Worm (Caenorhabditis elegans) whole organism, mixed stage, embryonic: ENCODE measurements around the gene F27B3.8.

Experiments used
- M03D4.4 ChIP-seq: sonication (generic microtip); optimal IDR thresholded peaks from 2 replicates; lab custom pipeline; 2017; ENCODE audit warnings: mild to moderate bottlenecking, missing genetic modification characterization, missing compliant biosample characterization
- bed-3 ChIP-seq: fragments of 200-800 bp; sonication (Bioruptor generic); optimal IDR thresholded peaks from 3 replicates; lab custom pipeline; 2018; ENCODE audit warnings: mild to moderate bottlenecking, missing genetic modification characterization, moderate library complexity, missing compliant biosample characterization
- blmp-1 ChIP-seq: fragments of 150-350 bp; optimal IDR thresholded peaks from 2 replicates; lab custom pipeline; 2014; ENCODE audit warnings: missing biosample characterization, missing genetic modification characterization
- ceh-39 ChIP-seq: fragments of 150-350 bp; optimal IDR thresholded peaks from 2 replicates; lab custom pipeline; 2014; ENCODE audit warnings: missing biosample characterization, missing genetic modification characterization
- ceh-43 ChIP-seq: fragments of 200-800 bp; sonication (Bioruptor generic); optimal IDR thresholded peaks from 2 replicates; lab custom pipeline; 2018; ENCODE audit warnings: mild to moderate bottlenecking, missing genetic modification characterization, moderate library complexity, missing compliant biosample characterization
- ceh-83 ChIP-seq: fragments of 200-800 bp; sonication (Bioruptor generic); optimal IDR thresholded peaks from 2 replicates; lab custom pipeline; 2018; ENCODE audit warnings: mild to moderate bottlenecking, missing genetic modification characterization, missing compliant biosample characterization
- ces-1 ChIP-seq: fragments of 150-350 bp; optimal IDR thresholded peaks from 2 replicates; lab custom pipeline; 2014; ENCODE audit warnings: missing biosample characterization, missing genetic modification reagents, missing genetic modification characterization
- cnd-1 ChIP-seq: fragments of 200-800 bp; sonication (Bioruptor generic); optimal IDR thresholded peaks from 2 replicates; lab custom pipeline; 2018; ENCODE audit warnings: mild to moderate bottlenecking, missing genetic modification characterization, missing compliant biosample characterization
- drap-1 ChIP-seq: fragments of 200-800 bp; sonication (Bioruptor generic); optimal IDR thresholded peaks from 3 replicates; lab custom pipeline; 2018; ENCODE audit warnings: mild to moderate bottlenecking, missing genetic modification characterization, missing compliant biosample characterization
- elt-1 ChIP-seq: sonication (generic microtip); optimal IDR thresholded peaks from 2 replicates; lab custom pipeline; 2017; ENCODE audit warnings: missing genetic modification characterization, mild to moderate bottlenecking, missing compliant biosample characterization, antibody characterized with exemption, moderate library complexity, borderline replicate concordance; ENCODE audit not compliant: insufficient read depth
- elt-3 ChIP-seq: fragments of 150-350 bp; optimal IDR thresholded peaks from 2 replicates; lab custom pipeline; 2014; ENCODE audit warnings: missing biosample characterization, missing genetic modification characterization
- flh-1 ChIP-seq: fragments of 200-800 bp; sonication (Bioruptor generic); optimal IDR thresholded peaks from 2 replicates; lab custom pipeline; 2018; ENCODE audit warnings: mild to moderate bottlenecking, missing genetic modification characterization, moderate library complexity, missing compliant biosample characterization
- ham-2 ChIP-seq: fragments of 200-800 bp; sonication (Bioruptor generic); optimal IDR thresholded peaks from 2 replicates; lab custom pipeline; 2018; ENCODE audit warnings: mild to moderate bottlenecking, missing genetic modification characterization, missing compliant biosample characterization
- hlh-1 ChIP-seq: fragments of 150-350 bp; optimal IDR thresholded peaks from 2 replicates; lab custom pipeline; 2014; ENCODE audit warnings: missing biosample characterization, missing genetic modification reagents, missing genetic modification characterization
- lin-13 ChIP-seq: fragments of 150-350 bp; optimal IDR thresholded peaks from 2 replicates; lab custom pipeline; 2014; ENCODE audit warnings: missing biosample characterization, missing genetic modification characterization
- lin-32 ChIP-seq: fragments of 200-800 bp; sonication (Bioruptor generic); optimal IDR thresholded peaks from 2 replicates; lab custom pipeline; 2018; ENCODE audit warnings: mild to moderate bottlenecking, missing genetic modification characterization, missing compliant biosample characterization
- lsy-2 ChIP-seq: fragments of 150-350 bp; optimal IDR thresholded peaks from 2 replicates; lab custom pipeline; 2014; ENCODE audit warnings: missing biosample characterization, missing genetic modification characterization
- mab-5 ChIP-seq: fragments of 150-350 bp; optimal IDR thresholded peaks from 2 replicates; lab custom pipeline; 2014; ENCODE audit warnings: missing biosample characterization, missing genetic modification characterization
- mep-1 ChIP-seq: fragments of 150-350 bp; optimal IDR thresholded peaks from 2 replicates; lab custom pipeline; 2017; ENCODE audit warnings: missing biosample characterization, missing genetic modification reagents, missing genetic modification characterization, inconsistent platforms
- mls-2 ChIP-seq: sonication (generic microtip); optimal IDR thresholded peaks from 2 replicates; lab custom pipeline; 2016; ENCODE audit warnings: mild to moderate bottlenecking, missing genetic modification characterization, moderate library complexity, missing compliant biosample characterization
- nhr-12 ChIP-seq: fragments of 150-350 bp; optimal IDR thresholded peaks from 2 replicates; lab custom pipeline; 2014; ENCODE audit warnings: missing biosample characterization, missing genetic modification characterization
- nhr-2 ChIP-seq: fragments of 150-350 bp; optimal IDR thresholded peaks from 2 replicates; lab custom pipeline; 2014; ENCODE audit warnings: missing biosample characterization, missing genetic modification characterization
- nhr-237 ChIP-seq: fragments of 150-350 bp; optimal IDR thresholded peaks from 2 replicates; lab custom pipeline; 2014; ENCODE audit warnings: missing biosample characterization, missing genetic modification characterization
- nhr-28 ChIP-seq: fragments of 150-350 bp; optimal IDR thresholded peaks from 2 replicates; lab custom pipeline; 2014; ENCODE audit warnings: missing biosample characterization, missing genetic modification characterization
- nhr-76 ChIP-seq: sonication (generic microtip); optimal IDR thresholded peaks from 2 replicates; lab custom pipeline; 2017; ENCODE audit warnings: missing biosample characterization, missing genetic modification characterization
- pha-4 ChIP-seq: fragments of 150-350 bp; optimal IDR thresholded peaks from 2 replicates; lab custom pipeline; 2018; ENCODE audit warnings: missing biosample characterization, missing genetic modification reagents, missing genetic modification characterization
- sem-2 ChIP-seq: fragments of 200-800 bp; sonication (Bioruptor generic); optimal IDR thresholded peaks from 2 replicates; lab custom pipeline; 2018; ENCODE audit warnings: mild to moderate bottlenecking, missing genetic modification characterization, missing compliant biosample characterization
- snpc-4 ChIP-seq: fragments of 150-350 bp; optimal IDR thresholded peaks from 2 replicates; lab custom pipeline; 2014; ENCODE audit warnings: missing biosample characterization, missing genetic modification characterization
- sptf-1 ChIP-seq: sonication (generic microtip); optimal IDR thresholded peaks from 2 replicates; lab custom pipeline; 2017; ENCODE audit warnings: mild to moderate bottlenecking, missing genetic modification characterization, moderate library complexity, missing compliant biosample characterization
- tbx-8 ChIP-seq: fragments of 200-800 bp; sonication (Bioruptor generic); optimal IDR thresholded peaks from 2 replicates; lab custom pipeline; 2018; ENCODE audit warnings: mild to moderate bottlenecking, missing genetic modification characterization, moderate library complexity, missing compliant biosample characterization
- unc-120 ChIP-seq: sonication (generic microtip); optimal IDR thresholded peaks from 2 replicates; lab custom pipeline; 2017; ENCODE audit warnings: missing genetic modification characterization, missing compliant biosample characterization; ENCODE audit not compliant: poor library complexity, severe bottlenecking
- unc-39 ChIP-seq: fragments of 150-350 bp; optimal IDR thresholded peaks from 2 replicates; lab custom pipeline; 2014; ENCODE audit warnings: missing biosample characterization, missing genetic modification characterization
- unc-62 ChIP-seq: fragments of 150-350 bp; optimal IDR thresholded peaks from 2 replicates; lab custom pipeline; 2014; ENCODE audit warnings: missing biosample characterization, missing genetic modification reagents, missing genetic modification characterization
- zip-8 ChIP-seq: fragments of 150-350 bp; optimal IDR thresholded peaks from 2 replicates; lab custom pipeline; 2014; ENCODE audit warnings: missing biosample characterization, missing genetic modification characterization
- ztf-11 ChIP-seq: fragments of 150-350 bp; optimal IDR thresholded peaks from 2 replicates; lab custom pipeline; 2014; ENCODE audit warnings: missing biosample characterization, missing genetic modification characterization

F27B3.8 gene

DNA sequence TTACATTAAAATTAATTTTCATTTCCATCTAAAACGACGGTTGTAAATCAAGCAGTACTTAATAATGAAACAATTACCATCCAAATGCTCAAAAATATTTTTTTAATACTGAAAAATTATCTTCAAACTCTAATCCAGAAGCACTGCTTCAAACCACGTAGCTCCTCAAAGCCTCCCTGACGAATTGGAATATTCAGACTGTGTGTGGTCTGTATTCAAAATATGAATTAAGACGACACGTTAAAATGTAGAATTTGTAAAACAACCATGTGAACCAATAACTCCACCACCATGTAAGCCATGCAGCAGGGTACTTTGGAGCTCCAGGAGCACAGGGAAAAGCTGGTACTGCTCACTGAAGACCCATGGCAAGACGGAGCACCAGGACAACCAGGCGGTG, at the start of gene F27B3.8:
Gene F27B3.8 (plus strand): TSS at position 301 of the 400 bp plus-strand sequence.
- no peak for TF ChIP-seq unc-120 (tag; lab: Kevin White, UChicago)
- no peak for TF ChIP-seq hlh-1 (tag; lab: Kevin White, UChicago)
- no peak for TF ChIP-seq sem-2 (GFP tag; lab: Kevin White, UChicago)
- TF ChIP-seq ztf-11 (tag; lab: Kevin White, UChicago) = no peak
- no peak for TF ChIP-seq elt-3 (tag; lab: Kevin White, UChicago)
- no peak for TF ChIP-seq M03D4.4 (tag; lab: Kevin White, UChicago)
- TF ChIP-seq tbx-8 (GFP tag; lab: Kevin White, UChicago) = no peak
- no peak for TF ChIP-seq mls-2 (tag; lab: Kevin White, UChicago)
- TF ChIP-seq lin-32 (GFP tag; lab: Kevin White, UChicago) = no peak
- TF ChIP-seq, all 35 proteins: peak for 0

DNA sequence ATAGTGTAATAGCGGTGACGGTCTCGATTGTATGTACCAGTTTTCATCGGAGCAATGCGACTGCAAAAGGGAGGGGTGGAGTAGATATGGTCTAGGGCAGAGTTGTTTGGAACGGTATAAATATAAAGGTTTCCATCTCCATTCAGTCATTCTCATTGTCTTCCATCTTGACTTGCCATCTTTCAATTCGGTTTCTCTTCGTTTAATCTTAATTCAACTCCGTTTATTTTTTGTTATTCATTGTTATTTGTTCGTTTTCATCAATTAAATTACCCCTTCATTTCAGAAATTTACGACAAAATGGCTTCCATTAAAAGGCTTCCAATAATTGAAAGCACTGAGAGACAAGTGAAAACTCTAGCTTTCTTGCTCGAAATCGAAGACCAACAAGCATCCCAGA, 48.4 kb upstream of the F27B3.8 start, which contains the start of gene C09E7.11:
Gene C09E7.11 (plus strand): TSS at position 301 of the 400 bp plus-strand sequence.
- TF ChIP-seq pha-4 (tag; lab: Kevin White, UChicago) = no peak
- TF ChIP-seq nhr-237 = no peak
- no peak for TF ChIP-seq sem-2 (GFP tag; lab: Kevin White, UChicago)
- no peak for TF ChIP-seq hlh-1 (tag; lab: Kevin White, UChicago)
- TF ChIP-seq ceh-83 (GFP tag; lab: Kevin White, UChicago) = no peak
- no peak for TF ChIP-seq lsy-2 (tag; lab: Kevin White, UChicago)
- TF ChIP-seq elt-1 (tag; lab: Kevin White, UChicago) = no peak
- TF ChIP-seq lin-32 (GFP tag; lab: Kevin White, UChicago) = no peak
- no peak for TF ChIP-seq sptf-1 (tag; lab: Kevin White, UChicago)
- TF ChIP-seq ceh-39 (tag; lab: Kevin White, UChicago) = no peak
- no peak for TF ChIP-seq flh-1 (GFP tag; lab: Kevin White, UChicago)
- no peak for TF ChIP-seq unc-120 (tag; lab: Kevin White, UChicago)
- TF ChIP-seq mls-2 (tag; lab: Kevin White, UChicago) = no peak
- no peak for TF ChIP-seq snpc-4 (tag; lab: Kevin White, UChicago)
- no peak for TF ChIP-seq nhr-28 (tag; lab: Kevin White, UChicago)
- TF ChIP-seq unc-39 (tag; lab: Kevin White, UChicago) = no peak
- TF ChIP-seq ces-1 (GFP tag; lab: Kevin White, UChicago) = no peak
- no peak for TF ChIP-seq tbx-8 (GFP tag; lab: Kevin White, UChicago)
- TF ChIP-seq zip-8 (tag; lab: Kevin White, UChicago) = no peak
- no peak for TF ChIP-seq M03D4.4 (tag; lab: Kevin White, UChicago)

DNA sequence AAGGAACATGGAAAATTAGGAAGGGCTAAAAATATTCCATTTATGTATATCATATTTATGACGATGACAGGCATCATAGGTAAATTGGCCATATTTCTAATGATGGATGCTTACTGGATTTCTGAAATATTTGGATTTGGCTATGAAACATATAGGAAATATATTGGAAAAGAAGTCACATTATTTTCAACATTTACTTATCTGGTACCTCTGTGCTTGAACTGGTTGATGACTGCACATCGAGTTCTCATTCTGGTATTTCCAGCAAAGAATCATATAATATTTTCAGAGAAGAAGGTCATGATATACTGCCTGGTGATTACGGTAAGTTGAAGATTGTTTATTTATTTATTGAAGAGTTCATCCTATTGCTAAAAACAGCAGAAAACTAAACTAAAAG, 46.9 kb upstream of the F27B3.8 start, which contains the start of gene srxa-5:
Gene srxa-5 (plus strand): TSS at position 301 of the 400 bp plus-strand sequence.
- TF ChIP-seq ham-2 (no peak), elt-1 (tag; lab: Kevin White, UChicago) (no peak), lin-32 (GFP tag; lab: Kevin White, UChicago) (no peak), mab-5 (tag; lab: Kevin White, UChicago) (no peak), nhr-12 (tag; lab: Kevin White, UChicago) (no peak), unc-120 (tag; lab: Kevin White, UChicago) (no peak), lsy-2 (tag; lab: Kevin White, UChicago) (no peak)

DNA sequence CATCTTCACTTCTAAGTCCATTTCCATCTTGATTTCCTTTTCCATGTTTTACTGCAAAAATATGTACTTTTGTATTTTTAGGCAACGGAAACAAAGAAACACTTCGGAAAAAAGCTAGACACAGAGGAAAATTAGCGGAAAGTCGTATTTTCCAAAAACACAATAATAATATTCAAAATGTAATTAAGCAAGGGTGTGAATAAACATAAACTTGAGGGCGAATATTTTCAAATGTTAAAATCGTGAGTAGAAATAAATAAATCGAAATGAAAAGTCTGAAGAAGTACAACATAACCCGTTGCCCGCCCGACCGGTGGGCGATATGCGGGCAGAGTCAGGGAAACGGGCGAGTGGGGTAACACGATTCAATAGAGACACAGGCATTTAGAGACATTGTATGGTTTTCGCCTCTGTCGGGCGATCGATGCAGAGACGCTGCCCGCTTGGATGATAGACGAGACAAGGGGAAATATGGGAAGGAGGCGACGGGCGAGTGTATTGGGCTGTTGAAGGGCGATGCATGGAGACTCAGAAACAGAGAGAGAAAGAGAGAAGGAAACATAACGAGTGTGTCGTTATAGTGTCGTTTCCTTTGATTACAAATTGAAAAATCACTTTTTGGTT, 42.4 kb upstream of the F27B3.8 start, which contains the start of gene C09E7.4:
Gene C09E7.4 (minus strand): TSS at position 51 of the 624 bp plus-strand sequence.
- TF ChIP-seq bed-3 = no peak
- TF ChIP-seq hlh-1 (tag; lab: Kevin White, UChicago) = no peak
- TF ChIP-seq nhr-28 (tag; lab: Kevin White, UChicago) = no peak
- TF ChIP-seq ham-2 = peak; percentile 5
- TF ChIP-seq sem-2 (GFP tag; lab: Kevin White, UChicago) = no peak
- TF ChIP-seq elt-3 (tag; lab: Kevin White, UChicago) = no peak
- peak; percentile 59 for TF ChIP-seq cnd-1 (tag; lab: Kevin White, UChicago)
- no peak for TF ChIP-seq elt-1 (tag; lab: Kevin White, UChicago)
- TF ChIP-seq lin-32 (GFP tag; lab: Kevin White, UChicago) = peak; percentile 8
- TF ChIP-seq ceh-83 (GFP tag; lab: Kevin White, UChicago) = no peak
- no peak for TF ChIP-seq unc-39 (tag; lab: Kevin White, UChicago)
- no peak for TF ChIP-seq nhr-12 (tag; lab: Kevin White, UChicago)
- no peak for TF ChIP-seq zip-8 (tag; lab: Kevin White, UChicago)
- TF ChIP-seq nhr-76 = no peak
- peak; percentile 45 for TF ChIP-seq M03D4.4 (tag; lab: Kevin White, UChicago)
- peak; percentile 40 for TF ChIP-seq ces-1 (GFP tag; lab: Kevin White, UChicago)
- peak; percentile 35 for TF ChIP-seq mep-1 (tag; lab: Kevin White, UChicago)
- TF ChIP-seq lin-13 = peak; percentile 35
- TF ChIP-seq lsy-2 (tag; lab: Kevin White, UChicago) = peak; percentile 17
- TF ChIP-seq nhr-2 (tag; lab: Kevin White, UChicago) = peak; percentile 34
- no peak for TF ChIP-seq ztf-11 (tag; lab: Kevin White, UChicago)
- TF ChIP-seq sptf-1 (tag; lab: Kevin White, UChicago) = peak; percentile 61
- TF ChIP-seq ceh-43 (GFP tag; lab: Kevin White, UChicago) = no peak
- TF ChIP-seq unc-62 (GFP tag; lab: Kevin White, UChicago) = peak; percentile 55
- TF ChIP-seq ceh-39 (tag; lab: Kevin White, UChicago) = no peak
- TF ChIP-seq nhr-237 = no peak
- TF ChIP-seq snpc-4 (tag; lab: Kevin White, UChicago) = no peak
- peak; percentile 67 for TF ChIP-seq mls-2 (tag; lab: Kevin White, UChicago)
- TF ChIP-seq tbx-8 (GFP tag; lab: Kevin White, UChicago) = no peak
- TF ChIP-seq unc-120 (tag; lab: Kevin White, UChicago) = peak; percentile 53
- TF ChIP-seq mab-5 (tag; lab: Kevin White, UChicago) = no peak
- peak; percentile 16 for TF ChIP-seq drap-1 (GFP tag; lab: Kevin White, UChicago)
- TF ChIP-seq flh-1 (GFP tag; lab: Kevin White, UChicago) = no peak
- TF ChIP-seq pha-4 (tag; lab: Kevin White, UChicago) = peak; percentile 66
- TF ChIP-seq blmp-1 (tag; lab: Kevin White, UChicago) = no peak
